Worm (Caenorhabditis elegans): ENCODE results near the gene dos-3.

DNA sequence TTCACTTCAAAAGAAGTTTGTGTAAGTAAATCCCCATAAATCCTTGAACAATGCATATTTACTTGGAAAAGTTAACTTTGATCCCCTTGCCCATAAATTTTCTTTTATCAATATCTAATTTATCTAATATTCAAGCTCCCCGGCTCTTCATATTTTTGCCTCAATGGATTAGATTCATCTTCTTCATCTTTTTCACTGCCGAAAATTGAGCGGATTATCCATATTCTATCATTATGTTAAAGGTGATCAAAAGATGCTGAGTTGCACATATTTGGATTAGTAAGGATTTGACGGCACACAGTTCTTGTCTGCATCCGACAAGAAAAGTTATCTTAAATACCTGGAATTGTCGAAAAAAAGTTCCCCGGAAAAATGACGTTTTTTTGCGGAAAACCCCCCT, 48.8 kb downstream of the dos-3 start:
- TF ChIP-seq ama-1 (optimal IDR thresholded peaks at IDR 0.05) (no peak), hmbx-1 (tag; optimal IDR thresholded peaks at IDR 0.05) (no peak), tra-4 (tag; optimal IDR thresholded peaks at IDR 0.05) (no peak), aly-1 (tag; optimal IDR thresholded peaks at IDR 0.05) (no peak), scrt-1 (GFP tag; IDR thresholded peaks at IDR 0.05) (no peak), tbx-37 (GFP tag; conservative IDR thresholded peaks at IDR 0.05) (no peak), ets-7 (tag; optimal IDR thresholded peaks at IDR 0.05) (no peak), ceh-36 (tag; optimal IDR thresholded peaks at IDR 0.05) (no peak), flt-1 (GFP tag; IDR thresholded peaks at IDR 0.05) (no peak), sea-1 (GFP tag; conservative IDR thresholded peaks at IDR 0.05) (no peak), tbx-11 (GFP tag; IDR thresholded peaks at IDR 0.05) (no peak), F13C5.2 (tag; optimal IDR thresholded peaks at IDR 0.05) (no peak)
